Worm (Caenorhabditis elegans) whole organism, L1 larva: Measurements from ENCODE around the gene F47B10.8.

Source experiments
- C04F5.9 ChIP-seq: sonication (generic microtip); optimal IDR thresholded peaks from 2 replicates; lab custom pipeline; 2016; ENCODE audit warnings: missing genetic modification characterization, missing compliant biosample characterization
- C16A3.4 ChIP-seq: fragments of 150-350 bp; optimal IDR thresholded peaks from 2 replicates; lab custom pipeline; 2014; ENCODE audit warnings: missing biosample characterization, missing genetic modification characterization
- alr-1 ChIP-seq: fragments of 200-800 bp; sonication (Bioruptor generic); optimal IDR thresholded peaks from 2 replicates; lab custom pipeline; 2018; ENCODE audit warnings: borderline replicate concordance, mild to moderate bottlenecking, missing genetic modification characterization, missing compliant biosample characterization
- blmp-1 ChIP-seq: fragments of 150-350 bp; optimal IDR thresholded peaks from 2 replicates; lab custom pipeline; 2014; ENCODE audit warnings: missing biosample characterization, missing genetic modification characterization
- ceh-8 ChIP-seq: fragments of 200-800 bp; sonication (Bioruptor generic); optimal IDR thresholded peaks from 2 replicates; lab custom pipeline; 2018; ENCODE audit warnings: mild to moderate bottlenecking, missing genetic modification characterization, moderate library complexity, missing compliant biosample characterization
- dpl-1 ChIP-seq, 3 experiments: fragments of 150-350 bp in 2 of 3; sonication (generic microtip) in 1 of 3; optimal IDR thresholded peaks; 2 replicates each; lab custom pipeline; 2014 to 2017; ENCODE audit warnings: missing biosample characterization in 3 of 3, missing genetic modification characterization in 3 of 3, missing genetic modification reagents in 3 of 3
- dsc-1 ChIP-seq: sonication (generic microtip); optimal IDR thresholded peaks from 2 replicates; lab custom pipeline; 2016; ENCODE audit warnings: mild to moderate bottlenecking, missing genetic modification characterization, missing compliant biosample characterization
- efl-1 ChIP-seq, 4 experiments: fragments of 150-350 bp; optimal IDR thresholded peaks in 3 of 4; peaks in 1 of 4; 1 replicate in 1 of 4; 2 replicates in 3 of 4; lab custom pipeline; 2014; ENCODE audit warnings: missing biosample characterization in 2 of 4, missing genetic modification characterization in 2 of 4, missing genetic modification reagents in 2 of 4
- elt-2 ChIP-seq: sonication (generic microtip); optimal IDR thresholded peaks from 2 replicates; lab custom pipeline; 2016; ENCODE audit warnings: missing genetic modification characterization, mild to moderate bottlenecking, inconsistent platforms, missing compliant biosample characterization, missing genetic modification reagents
- elt-3 ChIP-seq, 6 experiments: fragments of 150-350 bp in 1 of 6; sonication (generic microtip); optimal IDR thresholded peaks; 2 replicates each; lab custom pipeline; 2017 to 2018; ENCODE audit warnings: missing biosample characterization in 6 of 6, missing genetic modification characterization in 6 of 6, inconsistent platforms in 1 of 6
- ets-5 ChIP-seq: fragments of 200-800 bp; sonication (Bioruptor generic); IDR thresholded peaks from 2 replicates; pipeline ENCODE4 v1.3.6; 2022; ENCODE audit warnings: missing genetic modification characterization, missing compliant biosample characterization
- fkh-8 ChIP-seq: sonication (generic microtip); optimal IDR thresholded peaks from 2 replicates; lab custom pipeline; 2016; ENCODE audit warnings: mild to moderate bottlenecking, missing genetic modification characterization, missing compliant biosample characterization
- fos-1 ChIP-seq: fragments of 150-350 bp; optimal IDR thresholded peaks from 2 replicates; lab custom pipeline; 2014; ENCODE audit warnings: missing biosample characterization, missing genetic modification characterization
- grh-1 ChIP-seq: fragments of 200-800 bp; sonication (Bioruptor generic); IDR thresholded peaks from 2 replicates; pipeline ENCODE4 v1.3.6; 2022; ENCODE audit warnings: missing genetic modification reagents, missing genetic modification characterization, missing compliant biosample characterization
- hpl-2 ChIP-seq: fragments of 150-350 bp; optimal IDR thresholded peaks from 2 replicates; lab custom pipeline; 2014; ENCODE audit warnings: missing biosample characterization, missing genetic modification reagents, missing genetic modification characterization
- irx-1 ChIP-seq: sonication (generic microtip); optimal IDR thresholded peaks from 2 replicates; lab custom pipeline; 2016; ENCODE audit warnings: missing genetic modification characterization, missing compliant biosample characterization
- jun-1 ChIP-seq: fragments of 150-350 bp; optimal IDR thresholded peaks from 2 replicates; lab custom pipeline; 2014; ENCODE audit warnings: missing biosample characterization, missing genetic modification reagents, missing genetic modification characterization
- lin-35 ChIP-seq, 2 experiments: fragments of 150-350 bp; optimal IDR thresholded peaks; 2 replicates each; lab custom pipeline; 2014; ENCODE audit warnings: missing biosample characterization in 2 of 2, missing genetic modification characterization in 2 of 2, missing genetic modification reagents in 2 of 2
- mep-1 ChIP-seq: fragments of 150-350 bp; optimal IDR thresholded peaks from 2 replicates; lab custom pipeline; 2014; ENCODE audit warnings: missing biosample characterization, missing genetic modification characterization
- nhr-11 ChIP-seq: fragments of 150-350 bp; optimal IDR thresholded peaks from 2 replicates; lab custom pipeline; 2014; ENCODE audit warnings: missing biosample characterization, missing genetic modification characterization
- nhr-12 ChIP-seq: sonication (generic microtip); optimal IDR thresholded peaks from 2 replicates; lab custom pipeline; 2017; ENCODE audit warnings: missing biosample characterization, missing genetic modification characterization
- nhr-19 ChIP-seq: fragments of 200-800 bp; sonication (Bioruptor generic); conservative IDR thresholded peaks from 2 replicates; pipeline ENCODE4 v1.3.6; 2022; ENCODE audit warnings: missing genetic modification characterization, missing compliant biosample characterization
- nhr-20 ChIP-seq: sonication (generic microtip); optimal IDR thresholded peaks from 2 replicates; lab custom pipeline; 2016; ENCODE audit warnings: mild to moderate bottlenecking, missing genetic modification characterization, missing compliant biosample characterization
- nhr-237 ChIP-seq: fragments of 150-350 bp; optimal IDR thresholded peaks from 2 replicates; lab custom pipeline; 2014; ENCODE audit warnings: missing biosample characterization, missing genetic modification characterization
- nhr-76 ChIP-seq: sonication (generic microtip); optimal IDR thresholded peaks from 2 replicates; lab custom pipeline; 2017; ENCODE audit warnings: missing biosample characterization, missing genetic modification characterization
- nhr-84 ChIP-seq: sonication (generic microtip); optimal IDR thresholded peaks from 2 replicates; lab custom pipeline; 2017; ENCODE audit warnings: missing biosample characterization, missing genetic modification characterization
- rnt-1 ChIP-seq: sonication (generic microtip); optimal IDR thresholded peaks from 2 replicates; lab custom pipeline; 2016; ENCODE audit warnings: mild to moderate bottlenecking, missing genetic modification characterization, moderate library complexity, missing compliant biosample characterization
- snpc-4 ChIP-seq: fragments of 150-350 bp; optimal IDR thresholded peaks from 2 replicates; lab custom pipeline; 2014; ENCODE audit warnings: missing biosample characterization, missing genetic modification characterization
- sox-4 ChIP-seq: sonication (generic microtip); optimal IDR thresholded peaks from 2 replicates; lab custom pipeline; 2016; ENCODE audit warnings: missing genetic modification characterization, missing compliant biosample characterization
- tbx-2 ChIP-seq: sonication (generic microtip); optimal IDR thresholded peaks from 2 replicates; lab custom pipeline; 2016; ENCODE audit warnings: missing genetic modification characterization, missing compliant biosample characterization
- tlp-1 ChIP-seq: fragments of 150-350 bp; optimal IDR thresholded peaks from 2 replicates; lab custom pipeline; 2014; ENCODE audit warnings: missing biosample characterization, missing genetic modification characterization
- unc-130 ChIP-seq: fragments of 150-350 bp; optimal IDR thresholded peaks from 2 replicates; lab custom pipeline; 2017; ENCODE audit warnings: missing biosample characterization, missing genetic modification characterization, inconsistent platforms
- unc-30 ChIP-seq: sonication (generic microtip); optimal IDR thresholded peaks from 2 replicates; lab custom pipeline; 2017; ENCODE audit warnings: missing biosample characterization, missing genetic modification characterization
- xbp-1 ChIP-seq: sonication (generic microtip); optimal IDR thresholded peaks from 2 replicates; lab custom pipeline; 2016; ENCODE audit warnings: missing genetic modification characterization, missing compliant biosample characterization
- ztf-11 ChIP-seq, 2 experiments: sonication (generic microtip); optimal IDR thresholded peaks; 2 replicates each; lab custom pipeline; 2016 to 2017; ENCODE audit warnings: missing genetic modification characterization in 2 of 2, missing biosample characterization in 1 of 2, missing compliant biosample characterization in 1 of 2

F47B10.8 gene

ce11 chrX:10951922-10952321 is 41.3 kb upstream of the F47B10.8 start:
- no peak for TF ChIP-seq rnt-1 (tag; lab: Kevin White, UChicago)
- TF ChIP-seq snpc-4 (tag; lab: Kevin White, UChicago): no peak
- no peak for TF ChIP-seq elt-2
- no peak for TF ChIP-seq ztf-11 (tag; optimal IDR thresholded peaks at IDR 0.05; lab: Kevin White, UChicago)
- TF ChIP-seq sox-4 (tag; lab: Kevin White, UChicago): no peak
- TF ChIP-seq xbp-1 (tag; lab: Kevin White, UChicago): no peak
- no peak for TF ChIP-seq nhr-19 (GFP tag; lab: Robert Waterston, UW)
- TF ChIP-seq mep-1: no peak
- no peak for TF ChIP-seq unc-30
- TF ChIP-seq unc-130: no peak
- TF ChIP-seq fkh-8 (tag; lab: Kevin White, UChicago): no peak
- TF ChIP-seq blmp-1 (tag; lab: Kevin White, UChicago): no peak
- no peak for TF ChIP-seq ets-5 (GFP tag; lab: Robert Waterston, UW)
- TF ChIP-seq nhr-84 (tag; lab: Kevin White, UChicago): no peak
- TF ChIP-seq fos-1 (tag; lab: Kevin White, UChicago): no peak
- no peak for TF ChIP-seq dpl-1 (GFP tag; optimal IDR thresholded peaks at IDR 0.05; lab: Kevin White, UChicago)
- TF ChIP-seq nhr-11: no peak
- TF ChIP-seq tbx-2 (tag; lab: Kevin White, UChicago): no peak
- no peak for TF ChIP-seq jun-1

- TF ChIP-seq irx-1 (tag; lab: Kevin White, UChicago): no peak
- peak in 1 of 2 experiments; percentile 9 for TF ChIP-seq lin-35 (GFP tag; optimal IDR thresholded peaks at IDR 0.05; lab: Kevin White, UChicago)
- no peak for TF ChIP-seq nhr-237 (tag; lab: Kevin White, UChicago)
- peak; percentile 60 for TF ChIP-seq blmp-1 (tag; lab: Kevin White, UChicago)
Measured at ce11 chrX:10951168-10951567, 40.6 kb upstream of the F47B10.8 start, which contains the start of gene K09C8.7. K09C8.7 (minus strand) TSS chrX:10951393.

DNA sequence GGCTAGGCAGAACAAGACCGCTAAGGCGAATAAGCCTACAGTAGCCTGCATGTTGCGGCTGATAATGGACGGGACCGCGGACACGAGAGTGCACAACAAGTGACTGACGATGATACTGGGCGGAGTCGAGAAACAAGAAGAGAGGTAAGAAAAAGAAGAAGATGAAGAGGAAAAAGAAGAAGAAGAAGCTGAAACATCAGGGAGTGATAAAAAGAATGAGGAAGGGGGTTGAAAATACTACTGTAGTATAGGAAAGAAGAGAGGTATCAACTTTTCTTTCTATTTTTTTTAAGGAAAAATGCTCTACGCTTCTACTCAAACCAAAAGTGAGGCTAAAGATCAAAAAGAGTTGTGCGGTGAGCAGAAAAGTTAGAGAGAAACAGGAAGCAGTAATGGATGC is 38.2 kb upstream of the F47B10.8 start, which contains the start of gene T21B6.3:
Gene T21B6.3 (minus strand): TSS at position 101 of the 400 bp plus-strand sequence.
- TF ChIP-seq hpl-2 (GFP tag; lab: Kevin White, UChicago) (no peak), efl-1 (optimal IDR thresholded peaks at IDR 0.05; lab: Kevin White, UChicago) (no peak), efl-1 (GFP tag; optimal IDR thresholded peaks at IDR 0.05 in 1 of 2; lab: Kevin White, UChicago) (peak in 1 of 2 experiments; percentile 41)

- no peak for TF ChIP-seq dsc-1 (tag; lab: Kevin White, UChicago)
- no peak for TF ChIP-seq elt-2
- TF ChIP-seq irx-1 (tag; lab: Kevin White, UChicago): no peak
- TF ChIP-seq snpc-4 (tag; lab: Kevin White, UChicago): no peak
- no peak for TF ChIP-seq nhr-12 (tag; lab: Kevin White, UChicago)
- no peak for TF ChIP-seq tlp-1 (tag; lab: Kevin White, UChicago)
- TF ChIP-seq C04F5.9 (tag; lab: Kevin White, UChicago): no peak
- no peak for TF ChIP-seq elt-3 (tag; optimal IDR thresholded peaks at IDR 0.05; lab: Kevin White, UChicago)
- no peak for TF ChIP-seq ceh-8 (GFP tag; lab: Kevin White, UChicago)
- no peak for TF ChIP-seq grh-1 (GFP tag; lab: Robert Waterston, UW)
- no peak for TF ChIP-seq alr-1 (tag; lab: Kevin White, UChicago)
- no peak for TF ChIP-seq nhr-76
- TF ChIP-seq nhr-20: no peak
- no peak for TF ChIP-seq C16A3.4 (tag; lab: Kevin White, UChicago)
Measured at ce11 chrX:10941255-10941654, 30.6 kb upstream of the F47B10.8 start, which contains the start of gene pho-7. pho-7 (minus strand) TSS chrX:10941355.
